Fruit fly (Drosophila melanogaster) ovary, adult (tissue): ENCODE results near the gene CG6040.
A peak's percentile ranks its signal among the peaks of the same experiment; 100 is the strongest.

Experiments
- CG17801 ChIP-seq: fragments of 200-800 bp; optimal IDR thresholded peaks from 2 replicates; lab custom pipeline; 2019; ENCODE audit warnings: missing biosample characterization, mild to moderate bottlenecking, missing genetic modification characterization, moderate library complexity; ENCODE audit not compliant: partially characterized antibody

The CG6040 gene

DNA sequence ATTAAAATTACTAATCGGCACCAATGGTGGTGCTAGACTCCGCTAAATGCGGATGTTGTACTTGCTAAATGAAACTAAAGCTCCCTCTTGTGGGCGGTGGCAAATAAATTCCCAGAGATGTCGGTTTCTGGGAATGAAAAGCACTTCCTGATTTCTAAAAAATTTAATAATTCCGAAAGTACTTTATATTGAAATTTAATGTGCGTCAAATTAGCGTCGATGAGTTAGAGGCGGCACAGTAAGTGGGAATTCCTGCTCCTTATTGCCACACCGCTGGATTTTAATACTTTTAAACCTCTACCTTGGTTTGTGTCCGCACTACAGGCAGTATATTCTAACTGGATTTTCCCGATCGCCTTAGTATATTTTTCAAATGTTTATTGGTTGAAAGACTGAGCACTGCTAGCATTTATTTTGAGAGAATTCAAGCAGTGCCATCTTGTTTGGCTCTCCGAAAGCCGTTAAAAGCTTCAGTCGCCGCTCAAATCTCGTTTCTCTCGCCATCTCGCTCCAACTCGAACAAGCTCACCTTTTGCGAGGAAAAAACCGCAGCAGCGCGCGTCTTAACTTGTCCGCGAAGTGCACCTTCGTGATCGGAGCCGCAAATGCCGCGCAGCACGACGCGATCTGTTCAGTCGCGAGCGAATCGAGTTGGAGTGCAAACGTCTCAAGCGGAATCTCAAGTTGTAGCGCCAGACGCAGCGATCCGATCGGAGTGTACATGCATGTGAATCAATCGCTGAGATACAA, at the start of gene CG6040:
Gene CG6040 (plus strand): TSS at position 663 of the 750 bp plus-strand sequence.
- peak; percentile 42 for TF ChIP-seq CG17801

- TF ChIP-seq CG17801 = no peak
Measured at dm6 chr3R:19051247-19051646, 45.5 kb upstream of the CG6040 start.

dm6 chr3R:19052475-19052874, 44.3 kb upstream of the CG6040 start:
- no peak for TF ChIP-seq CG17801

DNA sequence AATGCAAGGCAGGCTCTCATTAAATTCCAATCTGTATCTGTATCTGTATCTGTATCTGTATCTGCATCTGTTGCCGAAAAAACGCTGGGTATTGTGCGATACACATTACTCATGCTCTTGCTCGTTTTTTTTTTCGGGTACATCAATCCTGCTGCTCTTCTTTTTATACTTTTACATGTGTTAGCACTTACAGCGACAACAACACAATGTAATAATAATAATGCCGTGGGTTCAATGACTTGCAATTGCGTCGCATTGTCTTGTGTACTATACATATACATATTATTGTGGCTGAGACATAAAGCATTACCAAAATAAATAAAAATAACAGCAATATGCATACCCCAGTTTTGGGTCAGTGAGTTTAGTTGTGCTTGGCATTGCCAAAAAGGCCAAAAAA, 41.9 kb upstream of the CG6040 start:
- no peak for TF ChIP-seq CG17801

DNA sequence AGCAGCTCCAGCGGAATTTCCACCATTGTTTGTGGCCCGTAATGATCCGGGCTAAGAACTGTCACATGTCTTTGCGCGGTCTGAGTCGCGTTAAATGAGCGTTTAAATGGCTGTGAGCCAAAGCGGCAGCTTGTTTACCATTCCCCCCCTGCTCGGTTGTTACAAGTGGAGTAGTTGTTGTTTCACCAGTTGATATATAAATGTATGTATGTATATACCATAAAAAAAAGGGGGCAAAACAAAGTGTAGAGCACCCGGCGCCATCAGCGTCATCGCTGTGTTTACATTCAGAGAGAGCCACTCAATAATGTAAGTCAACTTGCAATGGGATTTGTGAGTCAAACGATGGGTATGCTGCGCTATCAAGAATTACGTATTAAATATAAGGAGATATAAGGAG, 39.9 kb upstream of the CG6040 start:
- no peak for TF ChIP-seq CG17801

dm6 chr3R:19058384-19058783, 38.4 kb upstream of the CG6040 start:
- TF ChIP-seq CG17801 = no peak

DNA sequence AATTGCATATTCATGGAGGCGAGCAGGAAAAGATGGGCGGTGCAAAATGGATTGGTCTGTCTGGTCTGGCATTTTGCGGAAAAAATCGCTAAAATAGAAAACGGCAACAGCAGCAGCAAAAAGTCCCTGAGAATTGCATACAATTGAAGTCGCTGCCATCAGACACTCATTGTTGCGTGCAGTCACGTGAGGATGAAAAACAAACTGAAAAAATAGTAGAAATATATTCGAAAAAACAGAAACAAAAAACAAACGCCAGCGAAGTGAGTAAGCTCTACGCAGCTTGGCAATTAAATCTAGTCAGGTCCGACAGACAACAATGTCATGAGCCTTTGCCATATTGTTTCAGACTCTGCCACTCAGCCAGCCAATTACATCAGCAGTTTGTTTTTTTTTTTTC, 37.5 kb upstream of the CG6040 start:
- no peak for TF ChIP-seq CG17801

- TF ChIP-seq CG17801 = no peak
Measured at dm6 chr3R:19060173-19060572, 36.6 kb upstream of the CG6040 start.

dm6 chr3R:19062549-19062948, 34.2 kb upstream of the CG6040 start:
- no peak for TF ChIP-seq CG17801

DNA sequence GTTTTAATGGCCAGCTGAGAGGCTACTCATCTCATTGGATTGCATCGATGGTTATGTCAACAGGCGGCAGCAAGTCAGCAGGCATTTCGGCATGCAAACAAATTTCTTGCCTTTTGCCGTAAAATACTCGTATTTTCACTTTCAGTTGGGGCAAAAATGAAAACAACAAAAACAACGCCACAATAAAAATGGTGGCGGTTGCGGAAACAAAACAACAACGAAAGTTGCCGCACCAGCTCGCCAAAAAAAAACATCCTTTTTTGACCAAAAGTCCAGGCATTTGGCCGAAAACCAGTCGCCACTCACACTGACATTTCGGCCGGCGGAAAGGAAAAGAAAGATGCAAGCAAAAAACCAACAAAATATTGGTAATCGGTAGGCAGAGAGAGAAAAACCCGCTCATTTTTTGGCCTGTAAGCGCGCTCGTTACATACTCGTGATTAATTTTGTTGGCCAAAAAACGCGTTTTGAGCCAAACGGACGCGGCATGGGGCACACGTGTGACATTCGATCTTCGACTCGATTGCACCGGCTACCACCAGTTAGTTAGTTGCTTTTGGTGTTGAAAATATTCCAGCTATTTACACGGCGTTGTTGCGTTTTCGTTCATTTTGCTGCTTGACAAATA, 32.6 kb upstream of the CG6040 start:
- TF ChIP-seq CG17801 = no peak

DNA sequence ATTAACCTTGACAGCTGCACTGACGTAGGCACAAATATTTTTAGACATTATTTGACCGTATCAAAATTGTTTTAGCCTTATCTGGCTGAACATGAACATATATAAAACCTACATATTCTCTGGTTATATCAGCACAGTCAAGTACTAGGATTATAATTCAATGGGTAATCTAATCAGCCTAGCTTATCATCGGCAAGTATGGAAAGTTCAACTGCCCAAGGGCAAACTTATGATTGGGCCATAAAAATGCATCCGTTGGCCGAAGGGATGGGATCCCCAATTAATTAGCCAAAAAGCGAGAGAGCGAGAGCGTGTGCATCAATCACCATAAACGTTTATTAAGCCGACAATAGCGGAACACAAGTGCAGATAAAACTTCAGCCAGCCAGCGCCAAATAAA, 31.3 kb upstream of the CG6040 start:
- TF ChIP-seq CG17801 = no peak

DNA sequence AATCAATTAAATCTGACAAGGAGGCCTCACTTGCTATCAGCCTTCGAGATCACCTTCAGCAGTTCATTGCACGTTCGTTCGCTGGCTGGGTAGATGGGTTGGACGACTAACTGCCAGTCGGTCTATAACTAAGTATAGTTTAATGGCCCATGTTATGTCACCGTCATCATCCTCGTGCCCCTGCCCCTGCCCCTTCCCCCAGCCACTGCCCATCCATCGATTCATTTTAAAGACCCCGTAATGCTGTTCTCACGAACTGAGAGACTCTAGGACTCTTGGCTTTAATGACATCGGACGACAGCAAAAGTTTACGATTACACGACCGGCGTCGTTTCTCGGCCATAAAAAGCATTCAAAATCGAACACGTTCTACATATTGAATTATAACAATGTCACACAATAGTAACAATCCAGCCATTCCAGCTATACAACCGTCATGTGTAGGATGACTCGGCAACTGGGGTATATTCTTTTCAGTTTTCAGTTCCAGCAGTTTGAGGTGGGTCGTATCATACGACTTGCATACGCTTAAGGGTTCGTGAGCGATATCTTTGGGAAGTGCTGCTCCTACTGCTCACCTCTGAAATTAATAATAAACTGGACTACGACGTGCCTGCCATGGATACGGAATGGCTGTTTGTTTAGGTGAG, 29.7 kb upstream of the CG6040 start:
- TF ChIP-seq CG17801 = no peak

DNA sequence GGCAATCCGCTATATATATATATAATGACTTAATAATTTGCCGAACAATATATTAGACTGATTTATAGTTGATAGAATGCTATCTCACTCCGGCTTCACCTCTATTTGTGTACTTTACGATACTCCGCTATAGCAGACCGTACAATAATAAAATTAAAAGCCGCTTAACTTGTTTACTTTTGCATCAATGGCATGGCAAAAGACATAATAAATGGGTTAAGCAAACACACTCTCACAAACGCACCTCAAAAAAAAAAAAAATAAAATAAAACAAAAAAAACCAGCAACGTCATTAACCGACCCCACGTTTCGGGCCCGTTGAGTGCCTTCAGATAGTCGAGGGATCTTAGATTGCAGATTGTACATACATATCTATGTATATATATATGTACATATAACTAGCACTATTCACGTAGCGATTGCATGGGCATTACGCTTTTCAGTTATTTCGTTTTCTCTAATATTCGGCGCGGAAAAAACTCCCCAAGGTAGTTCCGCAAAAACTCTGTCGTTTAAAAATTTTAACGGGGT, 28.8 kb upstream of the CG6040 start:
- no peak for TF ChIP-seq CG17801

- TF ChIP-seq CG17801 = no peak
Measured at dm6 chr3R:19069740-19070139, 27.0 kb upstream of the CG6040 start.

DNA sequence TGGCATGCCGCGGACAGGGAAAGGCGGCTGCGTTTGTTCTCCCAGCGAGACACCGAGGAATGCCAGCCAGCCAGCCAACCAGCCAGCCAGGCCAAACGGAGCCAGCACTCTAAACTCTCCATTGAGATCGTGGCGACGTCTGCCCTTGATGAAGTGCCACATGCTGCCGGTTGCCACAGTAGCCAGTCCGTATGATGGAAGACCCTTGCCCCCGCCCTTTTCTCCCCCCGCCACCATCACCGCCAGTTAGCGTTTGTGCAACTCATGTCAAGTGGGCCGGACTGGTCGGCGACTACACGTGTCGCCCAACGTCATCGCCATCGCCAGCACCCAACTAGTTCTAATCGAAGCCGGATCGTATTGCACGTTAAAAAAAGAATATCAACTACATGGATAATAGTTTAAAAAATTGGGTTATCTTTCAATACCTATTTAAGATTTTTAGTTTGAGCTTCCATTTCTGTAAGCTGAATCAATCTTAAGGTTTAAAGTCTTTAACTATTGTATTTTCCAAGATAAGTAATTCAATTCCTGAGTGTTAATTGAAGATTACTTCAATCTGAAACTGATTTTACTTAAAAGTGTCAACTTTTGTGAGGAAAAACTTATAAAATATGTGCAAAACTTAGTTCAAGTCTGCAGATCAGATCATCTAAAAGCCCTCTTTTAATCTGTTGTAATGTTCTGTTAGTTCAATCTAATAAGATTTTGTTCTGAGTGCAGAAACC, 26.4 kb upstream of the CG6040 start:
- no peak for TF ChIP-seq CG17801

dm6 chr3R:19071951-19072350, 24.8 kb upstream of the CG6040 start:
- no peak for TF ChIP-seq CG17801

dm6 chr3R:19073002-19073401, 23.8 kb upstream of the CG6040 start:
- TF ChIP-seq CG17801 = peak; percentile 69
